Worm (Caenorhabditis elegans) whole organism, mixed stage, embryonic: Measurements from ENCODE around the gene F54B8.4.

ENCODE experiments used
- bed-3 ChIP-seq: fragments of 200-800 bp; sonication (Bioruptor generic); optimal IDR thresholded peaks from 3 replicates; lab custom pipeline; 2018; ENCODE audit warnings: mild to moderate bottlenecking, missing genetic modification characterization, moderate library complexity, missing compliant biosample characterization
- ceh-39 ChIP-seq: fragments of 150-350 bp; optimal IDR thresholded peaks from 2 replicates; lab custom pipeline; 2014; ENCODE audit warnings: missing biosample characterization, missing genetic modification characterization
- ceh-43 ChIP-seq: fragments of 200-800 bp; sonication (Bioruptor generic); optimal IDR thresholded peaks from 2 replicates; lab custom pipeline; 2018; ENCODE audit warnings: mild to moderate bottlenecking, missing genetic modification characterization, moderate library complexity, missing compliant biosample characterization
- ces-1 ChIP-seq: fragments of 150-350 bp; optimal IDR thresholded peaks from 2 replicates; lab custom pipeline; 2014; ENCODE audit warnings: missing biosample characterization, missing genetic modification reagents, missing genetic modification characterization
- cnd-1 ChIP-seq: fragments of 200-800 bp; sonication (Bioruptor generic); optimal IDR thresholded peaks from 2 replicates; lab custom pipeline; 2018; ENCODE audit warnings: mild to moderate bottlenecking, missing genetic modification characterization, missing compliant biosample characterization
- drap-1 ChIP-seq: fragments of 200-800 bp; sonication (Bioruptor generic); optimal IDR thresholded peaks from 3 replicates; lab custom pipeline; 2018; ENCODE audit warnings: mild to moderate bottlenecking, missing genetic modification characterization, missing compliant biosample characterization
- elt-3 ChIP-seq: fragments of 150-350 bp; optimal IDR thresholded peaks from 2 replicates; lab custom pipeline; 2014; ENCODE audit warnings: missing biosample characterization, missing genetic modification characterization
- flh-1 ChIP-seq: fragments of 200-800 bp; sonication (Bioruptor generic); optimal IDR thresholded peaks from 2 replicates; lab custom pipeline; 2018; ENCODE audit warnings: mild to moderate bottlenecking, missing genetic modification characterization, moderate library complexity, missing compliant biosample characterization
- hlh-1 ChIP-seq: fragments of 150-350 bp; optimal IDR thresholded peaks from 2 replicates; lab custom pipeline; 2014; ENCODE audit warnings: missing biosample characterization, missing genetic modification reagents, missing genetic modification characterization
- lin-13 ChIP-seq: fragments of 150-350 bp; optimal IDR thresholded peaks from 2 replicates; lab custom pipeline; 2014; ENCODE audit warnings: missing biosample characterization, missing genetic modification characterization
- lin-32 ChIP-seq: fragments of 200-800 bp; sonication (Bioruptor generic); optimal IDR thresholded peaks from 2 replicates; lab custom pipeline; 2018; ENCODE audit warnings: mild to moderate bottlenecking, missing genetic modification characterization, missing compliant biosample characterization
- lsy-2 ChIP-seq: fragments of 150-350 bp; optimal IDR thresholded peaks from 2 replicates; lab custom pipeline; 2014; ENCODE audit warnings: missing biosample characterization, missing genetic modification characterization
- mab-5 ChIP-seq: fragments of 150-350 bp; optimal IDR thresholded peaks from 2 replicates; lab custom pipeline; 2014; ENCODE audit warnings: missing biosample characterization, missing genetic modification characterization
- mep-1 ChIP-seq: fragments of 150-350 bp; optimal IDR thresholded peaks from 2 replicates; lab custom pipeline; 2017; ENCODE audit warnings: missing biosample characterization, missing genetic modification reagents, missing genetic modification characterization, inconsistent platforms
- mls-2 ChIP-seq: sonication (generic microtip); optimal IDR thresholded peaks from 2 replicates; lab custom pipeline; 2016; ENCODE audit warnings: mild to moderate bottlenecking, missing genetic modification characterization, moderate library complexity, missing compliant biosample characterization
- nhr-2 ChIP-seq: fragments of 150-350 bp; optimal IDR thresholded peaks from 2 replicates; lab custom pipeline; 2014; ENCODE audit warnings: missing biosample characterization, missing genetic modification characterization
- nhr-237 ChIP-seq: fragments of 150-350 bp; optimal IDR thresholded peaks from 2 replicates; lab custom pipeline; 2014; ENCODE audit warnings: missing biosample characterization, missing genetic modification characterization
- nhr-28 ChIP-seq: fragments of 150-350 bp; optimal IDR thresholded peaks from 2 replicates; lab custom pipeline; 2014; ENCODE audit warnings: missing biosample characterization, missing genetic modification characterization
- pha-4 ChIP-seq: fragments of 150-350 bp; optimal IDR thresholded peaks from 2 replicates; lab custom pipeline; 2018; ENCODE audit warnings: missing biosample characterization, missing genetic modification reagents, missing genetic modification characterization
- sem-2 ChIP-seq: fragments of 200-800 bp; sonication (Bioruptor generic); optimal IDR thresholded peaks from 2 replicates; lab custom pipeline; 2018; ENCODE audit warnings: mild to moderate bottlenecking, missing genetic modification characterization, missing compliant biosample characterization
- snpc-4 ChIP-seq: fragments of 150-350 bp; optimal IDR thresholded peaks from 2 replicates; lab custom pipeline; 2014; ENCODE audit warnings: missing biosample characterization, missing genetic modification characterization
- sptf-1 ChIP-seq: sonication (generic microtip); optimal IDR thresholded peaks from 2 replicates; lab custom pipeline; 2017; ENCODE audit warnings: mild to moderate bottlenecking, missing genetic modification characterization, moderate library complexity, missing compliant biosample characterization
- tbx-8 ChIP-seq: fragments of 200-800 bp; sonication (Bioruptor generic); optimal IDR thresholded peaks from 2 replicates; lab custom pipeline; 2018; ENCODE audit warnings: mild to moderate bottlenecking, missing genetic modification characterization, moderate library complexity, missing compliant biosample characterization
- unc-120 ChIP-seq: sonication (generic microtip); optimal IDR thresholded peaks from 2 replicates; lab custom pipeline; 2017; ENCODE audit warnings: missing genetic modification characterization, missing compliant biosample characterization; ENCODE audit not compliant: poor library complexity, severe bottlenecking
- unc-62 ChIP-seq: fragments of 150-350 bp; optimal IDR thresholded peaks from 2 replicates; lab custom pipeline; 2014; ENCODE audit warnings: missing biosample characterization, missing genetic modification reagents, missing genetic modification characterization
- zip-8 ChIP-seq: fragments of 150-350 bp; optimal IDR thresholded peaks from 2 replicates; lab custom pipeline; 2014; ENCODE audit warnings: missing biosample characterization, missing genetic modification characterization

Gene F54B8.4

DNA sequence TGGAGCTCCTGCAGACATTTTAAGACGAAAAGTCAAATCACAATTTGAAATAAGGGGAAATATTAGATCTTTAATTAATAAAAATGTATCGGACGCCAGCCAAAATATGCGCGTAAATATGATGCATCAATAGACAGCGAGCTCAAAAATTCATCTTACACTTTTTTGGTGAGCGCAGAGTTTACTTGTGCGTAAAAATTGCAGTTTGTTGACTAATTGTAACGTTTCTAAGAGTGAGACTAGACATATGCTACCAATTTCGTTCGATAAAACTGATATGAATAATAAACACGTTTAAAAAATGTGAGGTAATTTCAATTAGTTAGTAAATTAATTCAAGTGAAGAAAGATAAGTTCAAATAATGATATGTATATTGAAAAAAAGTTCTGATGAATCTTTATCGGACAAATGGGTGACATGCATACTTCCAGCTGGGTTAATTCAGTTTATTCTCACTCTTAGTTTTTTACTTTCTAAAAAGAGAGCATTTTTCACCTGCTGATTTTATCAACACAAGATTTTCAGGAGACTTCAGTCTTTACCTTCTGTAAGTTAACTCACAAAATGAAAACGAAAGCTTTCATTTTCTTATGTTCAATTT is 37.0 kb upstream of the F54B8.4 start, which contains the start of the genes nhr-285 and irld-52:
Gene nhr-285, minus strand, starts transcription at position 101 of the 602 bp plus-strand sequence.
Gene irld-52, plus strand, starts transcription at position 552 of the 602 bp plus-strand sequence.
- TF ChIP-seq cnd-1 (tag; lab: Kevin White, UChicago) = no peak

DNA sequence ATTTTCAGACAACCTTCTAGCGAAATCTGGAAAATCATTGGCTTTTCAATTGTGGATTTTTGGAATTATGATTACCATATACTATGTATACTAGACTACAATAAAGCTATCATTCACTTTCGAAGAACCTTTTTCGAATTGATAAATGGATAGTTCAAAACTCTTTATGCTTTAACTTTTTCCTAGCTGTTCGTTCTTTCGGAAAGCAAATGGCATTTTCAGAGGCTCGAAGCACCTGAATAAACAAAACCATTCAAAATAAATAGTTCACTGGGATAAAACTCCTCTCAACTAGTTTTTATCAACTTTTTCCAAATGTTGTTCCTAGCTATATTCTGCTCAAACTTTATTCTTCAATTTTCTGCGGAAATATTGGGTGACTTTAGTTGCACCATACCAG is 35.1 kb upstream of the F54B8.4 start, which contains the start of gene T26E4.2:
Gene T26E4.2, plus strand, starts transcription at position 301 of the 400 bp plus-strand sequence.
- TF ChIP-seq ceh-43 (no peak), drap-1 (GFP tag; lab: Kevin White, UChicago) (no peak), snpc-4 (tag; lab: Kevin White, UChicago) (no peak), sem-2 (GFP tag; lab: Kevin White, UChicago) (no peak), mab-5 (tag; lab: Kevin White, UChicago) (no peak), nhr-28 (no peak), bed-3 (GFP tag; lab: Kevin White, UChicago) (no peak), ceh-39 (tag; lab: Kevin White, UChicago) (no peak), elt-3 (tag; lab: Kevin White, UChicago) (no peak), ces-1 (GFP tag; lab: Kevin White, UChicago) (no peak), lin-13 (tag; lab: Kevin White, UChicago) (no peak)

DNA sequence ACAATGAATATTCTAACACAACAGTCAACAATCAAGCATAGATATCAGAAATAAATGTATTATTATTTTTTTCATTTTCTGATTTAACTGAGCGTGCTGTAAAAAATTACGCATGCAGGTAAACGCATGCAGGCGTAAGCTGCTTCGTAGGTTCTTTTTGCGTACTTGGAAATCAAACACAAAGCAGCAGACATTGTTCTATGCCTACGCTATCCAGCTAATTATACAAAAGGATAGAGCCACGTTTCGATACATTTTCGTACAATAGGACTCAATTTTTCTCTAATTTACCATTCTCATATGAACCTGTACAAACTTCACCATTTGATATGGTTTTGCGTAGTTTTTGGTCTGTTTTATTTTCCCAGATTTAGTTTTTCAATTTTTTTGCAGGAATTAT is 33.7 kb upstream of the F54B8.4 start, which contains the start of gene T26E4.3:
Gene T26E4.3, plus strand, starts transcription at position 301 of the 400 bp plus-strand sequence.
- TF ChIP-seq sem-2 (GFP tag; lab: Kevin White, UChicago) = no peak
- TF ChIP-seq unc-120 = no peak
- no peak for TF ChIP-seq mls-2 (tag; lab: Kevin White, UChicago)

DNA sequence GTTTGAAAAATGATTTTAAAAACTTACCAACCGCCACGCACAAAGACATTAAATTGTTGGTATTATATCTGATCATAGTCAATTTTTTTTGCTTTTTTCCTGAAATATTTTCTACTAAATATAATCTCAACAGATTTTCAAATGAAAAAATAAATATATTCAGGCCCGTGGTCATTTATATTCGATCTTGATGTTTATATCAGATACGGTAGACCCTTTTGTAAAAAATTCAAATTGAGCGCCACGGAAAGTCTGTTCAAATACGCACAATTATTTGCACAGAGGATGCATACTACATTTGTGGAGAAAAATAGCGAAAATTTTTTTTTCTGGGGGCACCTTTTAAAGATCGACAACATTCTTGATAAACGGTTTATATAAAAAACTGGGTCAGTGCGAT is 23.8 kb upstream of the F54B8.4 start, which contains the start of gene T26E4.4:
Gene T26E4.4, minus strand, starts transcription at position 101 of the 400 bp plus-strand sequence.
- TF ChIP-seq drap-1 (GFP tag; lab: Kevin White, UChicago) (no peak), unc-120 (no peak), lsy-2 (no peak), nhr-2 (tag; lab: Kevin White, UChicago) (no peak), elt-3 (tag; lab: Kevin White, UChicago) (no peak), ceh-39 (tag; lab: Kevin White, UChicago) (no peak), pha-4 (tag; lab: Kevin White, UChicago) (no peak), mep-1 (tag; lab: Kevin White, UChicago) (no peak), cnd-1 (tag; lab: Kevin White, UChicago) (no peak), bed-3 (GFP tag; lab: Kevin White, UChicago) (no peak), flh-1 (GFP tag; lab: Kevin White, UChicago) (no peak), ces-1 (GFP tag; lab: Kevin White, UChicago) (no peak), hlh-1 (no peak), mls-2 (tag; lab: Kevin White, UChicago) (no peak), lin-32 (GFP tag; lab: Kevin White, UChicago) (no peak), sptf-1 (tag; lab: Kevin White, UChicago) (no peak)

DNA sequence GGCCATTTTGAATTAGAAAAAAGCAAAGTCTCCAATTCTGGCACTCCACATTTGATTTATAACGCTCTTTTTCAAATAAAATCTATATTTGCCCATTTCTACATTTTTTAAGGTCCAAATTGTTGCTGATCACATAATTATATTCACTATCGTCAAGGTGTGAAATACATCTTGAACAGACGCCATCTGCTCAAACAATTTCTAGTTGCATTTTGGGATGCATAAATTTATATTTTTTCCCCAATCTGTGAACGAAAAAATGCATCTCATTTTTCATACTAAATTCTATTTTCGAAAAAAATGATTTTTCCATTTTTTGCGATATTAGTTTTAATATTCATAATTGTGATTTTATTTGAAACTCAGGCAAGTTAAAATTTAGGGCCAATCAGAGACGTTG is 22.9 kb upstream of the F54B8.4 start, which contains the start of gene T26E4.7:
Gene T26E4.7, plus strand, starts transcription at position 301 of the 400 bp plus-strand sequence.
- TF ChIP-seq lsy-2 (no peak), tbx-8 (GFP tag; lab: Kevin White, UChicago) (no peak), unc-62 (GFP tag; lab: Kevin White, UChicago) (no peak), hlh-1 (no peak), ceh-39 (tag; lab: Kevin White, UChicago) (no peak), mls-2 (tag; lab: Kevin White, UChicago) (no peak)

DNA sequence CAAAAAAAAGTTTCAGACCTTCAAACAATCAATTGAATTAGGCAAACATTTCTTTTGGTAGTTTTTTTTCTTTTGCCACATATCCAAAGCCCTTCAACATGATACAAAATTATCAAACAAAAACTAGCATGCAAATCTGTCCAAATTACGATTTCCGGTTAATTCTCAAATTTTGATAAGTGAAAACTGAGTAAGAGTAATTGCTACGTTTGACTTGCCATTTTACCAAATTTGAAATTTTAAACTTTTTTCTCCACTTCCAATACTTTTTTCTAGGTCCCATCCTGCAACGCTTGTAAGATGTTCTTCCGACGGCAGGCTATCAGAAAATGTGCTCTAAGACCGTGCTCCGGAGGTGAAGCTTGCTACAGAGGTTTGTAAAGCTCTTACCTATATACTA is 20.1 kb upstream of the F54B8.4 start, which contains the start of gene nhr-223:
Gene nhr-223, plus strand, starts transcription at position 301 of the 400 bp plus-strand sequence.
- no peak for TF ChIP-seq elt-3 (tag; lab: Kevin White, UChicago)
- TF ChIP-seq cnd-1 (tag; lab: Kevin White, UChicago) = no peak
- no peak for TF ChIP-seq mep-1 (tag; lab: Kevin White, UChicago)
- TF ChIP-seq nhr-2 (tag; lab: Kevin White, UChicago) = no peak
- no peak for TF ChIP-seq ceh-43

DNA sequence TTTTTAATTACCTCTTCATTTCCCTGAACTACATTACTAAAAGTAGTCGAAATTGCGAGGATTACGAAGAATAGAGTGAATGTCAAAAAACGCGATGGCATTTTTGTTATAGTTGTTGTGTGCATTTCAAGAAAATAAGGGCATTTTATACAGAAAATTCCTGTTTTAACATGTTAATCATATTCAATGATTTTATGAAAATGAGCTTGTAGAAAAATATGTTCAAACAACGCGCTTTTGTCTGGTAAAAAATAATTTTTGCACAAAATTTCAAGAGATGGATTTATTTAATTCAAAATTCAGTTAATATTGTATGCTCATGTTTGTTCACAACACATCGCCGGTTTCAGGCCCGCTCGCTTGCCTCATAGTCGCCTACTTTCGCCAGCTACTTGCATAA is 18.1 kb upstream of the F54B8.4 start, which contains the start of gene T26E4.10:
Gene T26E4.10, minus strand, starts transcription at position 101 of the 400 bp plus-strand sequence.
- no peak for TF ChIP-seq lsy-2
- TF ChIP-seq mls-2 (tag; lab: Kevin White, UChicago) = no peak
- no peak for TF ChIP-seq nhr-237 (tag; lab: Kevin White, UChicago)
- TF ChIP-seq ceh-39 (tag; lab: Kevin White, UChicago) = no peak
- no peak for TF ChIP-seq zip-8 (tag; lab: Kevin White, UChicago)
- TF ChIP-seq flh-1 (GFP tag; lab: Kevin White, UChicago) = no peak
- no peak for TF ChIP-seq sem-2 (GFP tag; lab: Kevin White, UChicago)
- TF ChIP-seq drap-1 (GFP tag; lab: Kevin White, UChicago) = no peak
- TF ChIP-seq ceh-43 = no peak
- TF ChIP-seq lin-32 (GFP tag; lab: Kevin White, UChicago) = no peak
- no peak for TF ChIP-seq unc-120
- TF ChIP-seq bed-3 (GFP tag; lab: Kevin White, UChicago) = no peak
